Worm (Caenorhabditis elegans): ENCODE results near the gene R107.2.
"Not testable (repeated sequence)": the region's sequence is repeated elsewhere in the genome, so short reads cannot be mapped to it uniquely, and the experiment has no call there.

ce11 chrIII:9005905-9006372 is 39.8 kb downstream of the R107.2 start, which contains the start of gene rab-6.1:
- TF ChIP-seq him-1, W03F9.2 (tag; optimal IDR thresholded peaks at IDR 0.05): not testable (repeated sequence)
